Worm (Caenorhabditis elegans) whole organism, late embryonic: ENCODE data around the gene D1014.4.

Source experiments
- Y22D7AL.16 ChIP-seq: sonication (generic microtip); optimal IDR thresholded peaks from 2 replicates; lab custom pipeline; 2016; ENCODE audit warnings: missing genetic modification characterization, missing compliant biosample characterization
- ceh-34 ChIP-seq: sonication (generic microtip); optimal IDR thresholded peaks from 2 replicates; lab custom pipeline; 2016; ENCODE audit warnings: mild to moderate bottlenecking, missing genetic modification characterization, missing compliant biosample characterization
- ceh-6 ChIP-seq: fragments of 200-800 bp; sonication (Bioruptor generic); optimal IDR thresholded peaks from 2 replicates; lab custom pipeline; 2018; ENCODE audit warnings: mild to moderate bottlenecking, missing genetic modification characterization, missing compliant biosample characterization
- fkh-10 ChIP-seq: fragments of 150-350 bp; optimal IDR thresholded peaks from 2 replicates; lab custom pipeline; 2014; ENCODE audit warnings: missing biosample characterization, missing genetic modification reagents, missing genetic modification characterization
- nhr-11 ChIP-seq: fragments of 150-350 bp; optimal IDR thresholded peaks from 2 replicates; lab custom pipeline; 2014; ENCODE audit warnings: missing biosample characterization, missing genetic modification characterization
- rnt-1 ChIP-seq: sonication (generic microtip); optimal IDR thresholded peaks from 2 replicates; lab custom pipeline; 2016; ENCODE audit warnings: missing genetic modification characterization, missing compliant biosample characterization
- unc-86 ChIP-seq: sonication (generic microtip); optimal IDR thresholded peaks from 2 replicates; lab custom pipeline; 2016; ENCODE audit warnings: missing genetic modification characterization, missing compliant biosample characterization

DNA sequence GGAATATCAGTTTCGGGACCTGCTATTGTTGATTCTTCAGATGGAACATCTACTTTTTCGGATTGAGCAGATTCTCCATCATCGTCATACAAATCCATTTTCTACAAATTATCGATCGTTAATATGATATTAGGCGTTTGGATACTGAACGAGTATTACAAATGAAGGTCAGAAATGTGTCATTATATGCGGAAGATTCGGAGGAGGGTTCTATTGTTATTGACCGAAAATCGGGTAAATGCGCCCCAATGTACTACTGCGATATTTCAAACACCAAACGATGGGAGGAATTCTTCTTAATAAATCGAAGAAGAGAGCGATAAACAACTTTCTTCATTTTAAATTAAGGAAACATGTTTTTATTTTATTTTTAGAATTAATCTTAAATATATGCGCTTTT, 3.8 kb upstream of the D1014.4 start, which contains the start of gene spr-1:
- TF ChIP-seq fkh-10 (no peak), ceh-6 (no peak), Y22D7AL.16 (no peak), ceh-34 (tag; lab: Kevin White, UChicago) (no peak), nhr-11 (tag; lab: Kevin White, UChicago) (no peak), unc-86 (no peak), rnt-1 (no peak)
